Fruit fly (Drosophila melanogaster): ENCODE data around the gene c11.1.

c11.1 gene

DNA sequence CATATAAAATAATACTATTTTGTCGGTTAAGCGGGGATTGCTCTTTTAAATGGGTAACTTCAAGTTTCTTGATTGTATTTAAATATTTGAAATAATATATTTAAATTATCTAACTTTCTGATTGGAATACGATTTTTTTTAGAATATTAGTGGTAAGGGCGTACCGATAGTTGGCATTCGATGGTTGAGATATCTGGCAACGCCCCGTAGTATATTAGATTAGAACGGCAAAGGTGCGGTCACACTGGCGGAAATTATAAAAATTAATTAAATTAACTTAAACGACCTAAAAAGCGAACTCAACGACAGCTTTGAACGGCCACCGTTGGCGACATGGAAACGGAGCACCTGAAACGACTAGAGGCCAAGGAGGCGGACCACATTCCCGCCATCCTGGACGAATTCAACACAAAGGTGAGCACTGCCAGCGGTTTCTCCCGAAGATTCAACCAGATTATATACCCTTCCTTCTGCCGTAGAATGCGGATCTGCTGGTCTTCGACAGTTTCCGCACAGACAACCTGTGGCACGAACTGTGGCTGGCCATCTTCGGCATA is 26.9 kb downstream of the c11.1 start, which contains the start of gene ric8a (continued):
- no peak for TF ChIP-seq cad (GFP tag; optimal IDR thresholded peaks at IDR 0.05)
- TF ChIP-seq croc (GFP tag; conservative IDR thresholded peaks at IDR 0.05), result no peak
- no peak for TF ChIP-seq CG1647 (GFP tag; optimal IDR thresholded peaks at IDR 0.05)
- TF ChIP-seq HmgD (GFP tag; optimal IDR thresholded peaks at IDR 0.05), result no peak
- TF ChIP-seq chif (GFP tag; optimal IDR thresholded peaks at IDR 0.05), result no peak
- no peak for TF ChIP-seq B-H2 (GFP tag; optimal IDR thresholded peaks at IDR 0.05)
- TF ChIP-seq org-1 (GFP tag; optimal IDR thresholded peaks at IDR 0.05), result no peak

DNA sequence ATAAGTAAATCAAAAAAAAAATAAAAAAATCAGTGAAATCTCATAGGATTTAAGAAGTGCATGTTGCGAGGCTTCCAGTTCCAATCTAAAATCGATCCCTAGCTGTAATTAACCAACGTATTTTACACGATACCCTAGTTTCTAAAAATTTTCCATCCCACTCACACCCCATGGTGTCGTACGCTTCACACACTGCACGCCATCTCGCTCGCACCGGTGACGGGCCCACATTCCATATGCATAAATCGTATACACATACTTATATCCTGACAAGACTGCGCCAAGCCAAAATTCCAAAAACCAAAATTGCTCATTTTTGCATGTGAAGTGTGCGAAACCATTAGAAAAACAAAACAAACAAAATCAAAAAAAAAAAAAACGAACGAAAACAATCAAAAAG is 27.9 kb downstream of the c11.1 start:
- TF ChIP-seq rib (GFP tag; IDR thresholded peaks at IDR 0.05) (no peak), NC2β (GFP tag; optimal IDR thresholded peaks at IDR 0.05) (no peak), CG10979 (tag; optimal IDR thresholded peaks at IDR 0.05) (no peak), CG4328 (GFP tag; optimal IDR thresholded peaks at IDR 0.05) (no peak), CG33213 (GFP tag; optimal IDR thresholded peaks at IDR 0.05) (no peak), MTF-1 (GFP tag; optimal IDR thresholded peaks at IDR 0.05; ENCODE audit: borderline replicate concordance) (no peak), Opbp (GFP tag; IDR thresholded peaks at IDR 0.05; ENCODE audit: partially characterized antibody) (no peak), CG17385 (GFP tag; optimal IDR thresholded peaks at IDR 0.05) (no peak), CG11696 (GFP tag; IDR thresholded peaks at IDR 0.05) (no peak), peb (GFP tag; IDR thresholded peaks at IDR 0.05) (no peak), p53 (GFP tag; optimal IDR thresholded peaks at IDR 0.05) (no peak), btn (GFP tag; optimal IDR thresholded peaks at IDR 0.05) (no peak), ken (GFP tag; IDR thresholded peaks at IDR 0.05) (no peak), Mrtf (GFP tag; IDR thresholded peaks at IDR 0.05) (no peak), CG14014 (GFP tag; IDR thresholded peaks at IDR 0.05) (no peak), gce (GFP tag; IDR thresholded peaks at IDR 0.05) (no peak), Doc3 (GFP tag; IDR thresholded peaks at IDR 0.05; ENCODE audit: partially characterized antibody) (no peak), CG1832 (GFP tag; optimal IDR thresholded peaks at IDR 0.05) (peak; percentile 65), CG6813 (GFP tag; optimal IDR thresholded peaks at IDR 0.05) (no peak), D19B (GFP tag; optimal IDR thresholded peaks at IDR 0.05) (peak; percentile 60), CG17568 (GFP tag; optimal IDR thresholded peaks at IDR 0.05) (no peak), row (GFP tag; IDR thresholded peaks at IDR 0.05) (0 out of 3 replicates have a peak, but pooled peaks have one; percentile 15), CG11504 (tag; optimal IDR thresholded peaks at IDR 0.05) (no peak), eve (GFP tag; optimal IDR thresholded peaks at IDR 0.05) (no peak), CG4617 (GFP tag; optimal IDR thresholded peaks at IDR 0.05; ENCODE audit: borderline replicate concordance) (no peak), ftz-f1 (GFP tag; optimal IDR thresholded peaks at IDR 0.05) (no peak), CTCF (GFP tag; optimal IDR thresholded peaks at IDR 0.05) (no peak), mirr (GFP tag; optimal IDR thresholded peaks at IDR 0.05) (no peak), sna (GFP tag; IDR thresholded peaks at IDR 0.05; ENCODE audit: partially characterized antibody) (no peak), HLHmδ (GFP tag; optimal IDR thresholded peaks at IDR 0.05) (no peak), abd-A (tag; optimal IDR thresholded peaks at IDR 0.05) (no peak), Jarid2 (GFP tag; optimal IDR thresholded peaks at IDR 0.05) (no peak), wek (GFP tag; optimal IDR thresholded peaks at IDR 0.05) (no peak), sens (GFP tag) (peak; percentile 24), CG10321 (GFP tag; IDR thresholded peaks at IDR 0.05) (peak; percentile 61), tup (GFP tag; optimal IDR thresholded peaks at IDR 0.05) (no peak), Hr3 (GFP tag; optimal IDR thresholded peaks at IDR 0.05) (no peak), CG4707 (GFP tag; optimal IDR thresholded peaks at IDR 0.05) (no peak), sd (tag; optimal IDR thresholded peaks at IDR 0.05) (peak; percentile 79), CoRest (tag; optimal IDR thresholded peaks at IDR 0.05) (no peak), CG7963 (GFP tag; IDR thresholded peaks at IDR 0.05; ENCODE audit: partially characterized antibody) (no peak), Max (GFP tag; optimal IDR thresholded peaks at IDR 0.05) (no peak), CG8388 (GFP tag; optimal IDR thresholded peaks at IDR 0.05) (no peak)

All from whole organism, embryonic.